Worm (Caenorhabditis elegans) whole organism, L3 larva: Measurements from ENCODE around the gene B0496.6.

ENCODE experiments used
- R02D3.7 ChIP-seq: fragments of 150-350 bp; optimal IDR thresholded peaks from 2 replicates; lab custom pipeline; 2014; ENCODE audit warnings: missing biosample characterization, missing genetic modification characterization
- aly-2 ChIP-seq: fragments of 150-350 bp; optimal IDR thresholded peaks from 2 replicates; lab custom pipeline; 2014; ENCODE audit warnings: missing biosample characterization, missing genetic modification characterization
- ceh-16 ChIP-seq: sonication (generic microtip); optimal IDR thresholded peaks from 2 replicates; lab custom pipeline; 2017; ENCODE audit warnings: missing biosample characterization, missing genetic modification characterization
- ceh-28 ChIP-seq: fragments of 150-350 bp; optimal IDR thresholded peaks from 2 replicates; lab custom pipeline; 2014; ENCODE audit warnings: missing biosample characterization, missing genetic modification reagents, missing genetic modification characterization
- ceh-82 ChIP-seq: fragments of 150-350 bp; optimal IDR thresholded peaks from 2 replicates; lab custom pipeline; 2014; ENCODE audit warnings: missing biosample characterization, missing genetic modification characterization
- daf-12 ChIP-seq: fragments of 150-350 bp; optimal IDR thresholded peaks from 2 replicates; lab custom pipeline; 2014; ENCODE audit warnings: missing biosample characterization, missing genetic modification reagents, missing genetic modification characterization
- egl-27 ChIP-seq: sonication (generic microtip); optimal IDR thresholded peaks from 4 replicates; lab custom pipeline; 2017; ENCODE audit warnings: missing biosample characterization, missing genetic modification reagents, missing genetic modification characterization
- elt-1 ChIP-seq: fragments of 150-350 bp; optimal IDR thresholded peaks from 2 replicates; lab custom pipeline; 2014; ENCODE audit warnings: missing biosample characterization, missing genetic modification characterization
- fkh-10 ChIP-seq: sonication (generic microtip); optimal IDR thresholded peaks from 2 replicates; lab custom pipeline; 2017; ENCODE audit warnings: missing biosample characterization, missing genetic modification reagents, missing genetic modification characterization
- fkh-2 ChIP-seq: fragments of 150-350 bp; optimal IDR thresholded peaks from 2 replicates; lab custom pipeline; 2014; ENCODE audit warnings: missing biosample characterization, missing genetic modification reagents, missing genetic modification characterization
- hmg-11 ChIP-seq: sonication (generic microtip); optimal IDR thresholded peaks from 2 replicates; lab custom pipeline; 2016; ENCODE audit warnings: missing genetic modification characterization, missing compliant biosample characterization
- lin-15B ChIP-seq: fragments of 150-350 bp; optimal IDR thresholded peaks from 2 replicates; lab custom pipeline; 2014; ENCODE audit warnings: missing biosample characterization, missing genetic modification characterization
- lsy-12 ChIP-seq: sonication (generic microtip); optimal IDR thresholded peaks from 2 replicates; lab custom pipeline; 2016; ENCODE audit warnings: mild to moderate bottlenecking, missing genetic modification characterization, missing compliant biosample characterization
- mdl-1 ChIP-seq: fragments of 150-350 bp; optimal IDR thresholded peaks from 2 replicates; lab custom pipeline; 2014; ENCODE audit warnings: missing biosample characterization, missing genetic modification characterization
- mml-1 ChIP-seq: fragments of 150-350 bp; sonication (generic microtip); optimal IDR thresholded peaks from 3 replicates; lab custom pipeline; 2014; ENCODE audit warnings: missing biosample characterization, missing genetic modification characterization
- nfya-1 ChIP-seq: sonication (generic microtip); optimal IDR thresholded peaks from 2 replicates; lab custom pipeline; 2017; ENCODE audit warnings: missing genetic modification characterization, mild to moderate bottlenecking, missing compliant biosample characterization, antibody characterized with exemption, moderate library complexity; ENCODE audit not compliant: insufficient read depth
- nhr-11 ChIP-seq: fragments of 150-350 bp; optimal IDR thresholded peaks from 2 replicates; lab custom pipeline; 2014; ENCODE audit warnings: missing biosample characterization, missing genetic modification characterization
- nhr-12 ChIP-seq: fragments of 150-350 bp; optimal IDR thresholded peaks from 2 replicates; lab custom pipeline; 2014; ENCODE audit warnings: missing biosample characterization, missing genetic modification characterization
- nhr-23 ChIP-seq: fragments of 150-350 bp; optimal IDR thresholded peaks from 2 replicates; lab custom pipeline; 2014; ENCODE audit warnings: missing biosample characterization, missing genetic modification reagents, missing genetic modification characterization
- nhr-237 ChIP-seq: fragments of 150-350 bp; optimal IDR thresholded peaks from 2 replicates; lab custom pipeline; 2014; ENCODE audit warnings: missing biosample characterization, missing genetic modification characterization
- nhr-25 ChIP-seq: sonication (generic microtip); optimal IDR thresholded peaks from 2 replicates; lab custom pipeline; 2017; ENCODE audit warnings: missing biosample characterization, missing genetic modification characterization
- nhr-28 ChIP-seq: fragments of 150-350 bp; optimal IDR thresholded peaks from 2 replicates; lab custom pipeline; 2014; ENCODE audit warnings: missing biosample characterization, missing genetic modification characterization
- nhr-76 ChIP-seq: fragments of 150-350 bp; sonication (generic microtip); optimal IDR thresholded peaks from 5 replicates; lab custom pipeline; 2014; ENCODE audit warnings: missing biosample characterization, missing genetic modification characterization
- nhr-77 ChIP-seq: fragments of 150-350 bp; optimal IDR thresholded peaks from 2 replicates; lab custom pipeline; 2014; ENCODE audit warnings: missing biosample characterization, missing genetic modification characterization
- pqm-1 ChIP-seq: fragments of 150-350 bp; optimal IDR thresholded peaks from 2 replicates; lab custom pipeline; 2017; ENCODE audit warnings: missing biosample characterization, missing genetic modification characterization, inconsistent platforms
- skn-1 ChIP-seq: fragments of 150-350 bp; optimal IDR thresholded peaks from 2 replicates; lab custom pipeline; 2014; ENCODE audit warnings: missing biosample characterization, missing genetic modification characterization
- zag-1 ChIP-seq: fragments of 150-350 bp; optimal IDR thresholded peaks from 2 replicates; lab custom pipeline; 2014; ENCODE audit warnings: missing biosample characterization, missing genetic modification characterization

The B0496.6 gene

ce11 chrIV:7406690-7407089 is 12.2 kb upstream of the B0496.6 start:
- TF ChIP-seq ceh-28 (tag; lab: Kevin White, UChicago) (no peak), nhr-76 (tag; lab: Kevin White, UChicago) (no peak)

DNA sequence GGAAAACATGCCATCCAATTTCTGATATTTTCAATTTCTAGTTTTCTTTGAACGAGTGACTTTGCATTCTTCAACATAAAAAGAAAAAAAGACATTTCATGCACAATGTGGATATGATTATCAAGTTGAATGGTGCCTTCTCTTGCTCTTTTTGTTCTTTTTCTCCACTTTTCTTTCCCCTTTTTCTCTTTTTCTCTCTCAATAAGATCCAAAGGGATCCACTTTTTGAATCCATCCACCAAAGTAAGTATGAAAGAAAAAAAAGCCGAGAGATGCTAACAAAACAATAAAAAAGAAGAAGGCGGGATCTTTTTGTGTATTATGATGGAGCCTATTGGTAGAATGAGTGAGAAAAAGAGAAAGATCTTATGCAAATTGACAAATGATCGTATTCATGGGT is 11.6 kb upstream of the B0496.6 start:
- TF ChIP-seq fkh-10 (GFP tag; lab: Kevin White, UChicago): peak; percentile 82
- TF ChIP-seq skn-1: no peak

DNA sequence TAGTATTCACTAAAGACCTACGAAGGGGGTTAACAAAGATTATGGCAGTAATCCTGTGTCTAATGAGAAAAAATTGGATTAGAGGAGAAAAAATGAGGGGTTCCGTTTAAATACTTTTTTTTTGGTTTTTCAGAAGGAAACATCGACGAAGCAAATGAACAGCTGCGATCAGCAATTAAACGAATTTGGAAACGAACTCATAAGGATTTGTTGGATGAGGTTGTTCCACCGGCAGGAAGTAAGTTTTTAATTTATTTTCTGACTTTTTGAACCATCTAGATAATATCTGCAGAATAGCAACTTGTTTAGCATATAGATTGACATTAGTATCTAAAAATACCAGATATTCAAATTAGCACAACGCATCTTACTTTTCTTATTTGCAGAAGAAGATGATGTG is 5.3 kb upstream of the B0496.6 start:
- no peak for TF ChIP-seq pqm-1 (tag; lab: Kevin White, UChicago)
- TF ChIP-seq mdl-1 (tag; lab: Kevin White, UChicago): no peak
- TF ChIP-seq nhr-237 (tag; lab: Kevin White, UChicago): no peak
- no peak for TF ChIP-seq zag-1 (tag; lab: Kevin White, UChicago)
- TF ChIP-seq nhr-12 (tag; lab: Kevin White, UChicago): no peak
- TF ChIP-seq nhr-28 (tag; lab: Kevin White, UChicago): no peak
- no peak for TF ChIP-seq fkh-2 (tag; lab: Kevin White, UChicago)
- no peak for TF ChIP-seq lin-15B (tag; lab: Kevin White, UChicago)
- no peak for TF ChIP-seq aly-2 (tag; lab: Kevin White, UChicago)
- no peak for TF ChIP-seq mml-1 (tag; lab: Kevin White, UChicago)
- TF ChIP-seq daf-12 (tag; lab: Kevin White, UChicago): no peak
- TF ChIP-seq nhr-76 (tag; lab: Kevin White, UChicago): no peak
- no peak for TF ChIP-seq R02D3.7
- no peak for TF ChIP-seq nhr-25 (tag; lab: Kevin White, UChicago)
- TF ChIP-seq egl-27: no peak

- no peak for TF ChIP-seq lsy-12 (tag; lab: Kevin White, UChicago)
- TF ChIP-seq fkh-10 (GFP tag; lab: Kevin White, UChicago): peak; percentile 96
- no peak for TF ChIP-seq ceh-82 (tag; lab: Kevin White, UChicago)
These were observed 4.8 kb upstream of the B0496.6 start for ce11 chrIV:7414163-7414562.

DNA sequence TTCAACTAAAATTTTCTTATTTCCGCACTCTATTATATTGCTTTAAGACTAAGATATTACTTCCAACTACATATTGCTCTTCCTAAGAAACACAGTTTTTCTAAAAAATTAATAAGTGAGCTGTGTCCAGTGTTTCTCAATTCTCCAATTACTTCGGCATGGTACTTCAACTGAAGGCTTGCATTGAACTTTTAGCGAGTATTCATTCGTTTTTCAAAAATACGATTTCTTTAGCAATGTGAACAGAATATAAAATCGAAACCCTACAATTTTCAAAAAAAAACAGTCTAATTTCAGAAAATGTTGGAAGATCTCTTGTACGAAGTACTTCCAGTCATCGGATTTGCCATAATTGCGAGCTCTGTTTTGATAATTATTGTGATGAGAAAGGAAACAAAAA is 2.0 kb downstream of the B0496.6 start, which contains the start of gene srtx-1:
Gene srtx-1 (plus strand): TSS at position 301 of the 400 bp plus-strand sequence.
- TF ChIP-seq hmg-11 (tag; lab: Kevin White, UChicago) (no peak), daf-12 (tag; lab: Kevin White, UChicago) (no peak), nhr-23 (no peak)
- TF ChIP-seq, all 47 proteins: peak for 0

DNA sequence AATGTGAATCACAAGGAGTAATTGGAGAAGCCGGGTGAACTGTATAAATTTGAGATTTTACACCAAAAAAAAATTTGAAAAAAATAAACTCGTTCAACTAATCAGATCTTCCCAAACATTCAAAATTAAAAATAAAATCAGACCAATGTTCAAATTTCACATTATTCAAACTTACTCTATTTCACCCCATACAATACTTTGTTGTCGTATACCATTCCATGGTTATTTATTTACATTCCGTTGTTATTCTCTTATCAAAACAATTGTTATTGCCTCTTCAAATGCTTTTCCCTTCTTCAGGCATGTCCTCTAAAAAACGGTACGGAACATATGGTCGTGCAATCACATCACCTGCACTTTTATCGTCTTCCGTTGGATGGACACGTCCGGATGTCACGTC is 5.3 kb downstream of the B0496.6 start, which contains the start of gene unc-82:
Gene unc-82 (plus strand): TSS at position 301 of the 400 bp plus-strand sequence.
- TF ChIP-seq skn-1 (no peak), nhr-76 (tag; lab: Kevin White, UChicago) (no peak), nhr-11 (no peak), mml-1 (tag; lab: Kevin White, UChicago) (no peak)

- peak; percentile 7 for TF ChIP-seq nfya-1 (tag; lab: Kevin White, UChicago)
- TF ChIP-seq ceh-28 (tag; lab: Kevin White, UChicago): no peak
These were observed 7.1 kb downstream of the B0496.6 start for ce11 chrIV:7426055-7426454.

- TF ChIP-seq egl-27 (no peak), fkh-2 (tag; lab: Kevin White, UChicago) (no peak), pqm-1 (tag; lab: Kevin White, UChicago) (no peak), nhr-77 (no peak), elt-1 (tag; lab: Kevin White, UChicago) (no peak), nhr-237 (tag; lab: Kevin White, UChicago) (no peak), ceh-16 (tag; lab: Kevin White, UChicago) (no peak)
These were observed 9.4 kb downstream of the B0496.6 start for ce11 chrIV:7428347-7428746.
